Worm (Caenorhabditis elegans) whole organism, early embryonic: Measurements from ENCODE around the gene trx-1.

Source experiments
- B0310.2 ChIP-seq: sonication (generic microtip); optimal IDR thresholded peaks from 2 replicates; lab custom pipeline; 2016; ENCODE audit warnings: mild to moderate bottlenecking, missing genetic modification characterization, missing compliant biosample characterization
- F13C5.2 ChIP-seq: sonication (generic microtip); optimal IDR thresholded peaks from 2 replicates; lab custom pipeline; 2017; ENCODE audit warnings: mild to moderate bottlenecking, missing genetic modification characterization, inconsistent platforms, missing compliant biosample characterization
- aly-1 ChIP-seq: sonication (generic microtip); optimal IDR thresholded peaks from 2 replicates; lab custom pipeline; 2016; ENCODE audit warnings: missing genetic modification characterization, missing compliant biosample characterization
- ama-1 ChIP-seq: fragments of 150-350 bp; optimal IDR thresholded peaks from 2 replicates; lab custom pipeline; 2014
- ceh-13 ChIP-seq: fragments of 200-800 bp; sonication (Bioruptor generic); optimal IDR thresholded peaks from 2 replicates; lab custom pipeline; 2018; ENCODE audit warnings: mild to moderate bottlenecking, missing genetic modification characterization, missing compliant biosample characterization
- ceh-36 ChIP-seq: sonication (generic microtip); optimal IDR thresholded peaks from 2 replicates; lab custom pipeline; 2016; ENCODE audit warnings: missing genetic modification characterization, inconsistent platforms, missing compliant biosample characterization
- ets-7 ChIP-seq: sonication (generic microtip); optimal IDR thresholded peaks from 2 replicates; lab custom pipeline; 2016; ENCODE audit warnings: missing genotype, missing genetic modification characterization, missing compliant biosample characterization
- flt-1 ChIP-seq: fragments of 200-800 bp; sonication (Bioruptor generic); IDR thresholded peaks from 2 replicates; pipeline ENCODE4 v1.3.6; 2022; ENCODE audit warnings: missing genetic modification characterization, missing compliant biosample characterization
- hmbx-1 ChIP-seq: sonication (generic microtip); optimal IDR thresholded peaks from 2 replicates; lab custom pipeline; 2016; ENCODE audit warnings: mild to moderate bottlenecking, missing genetic modification characterization, missing compliant biosample characterization
- hmg-4 ChIP-seq: fragments of 200-800 bp; sonication (Bioruptor generic); optimal IDR thresholded peaks from 2 replicates; lab custom pipeline; 2018; ENCODE audit warnings: mild to moderate bottlenecking, missing genetic modification characterization, missing compliant biosample characterization
- hnd-1 ChIP-seq: sonication (generic microtip); optimal IDR thresholded peaks from 2 replicates; lab custom pipeline; 2016; ENCODE audit warnings: missing genetic modification characterization, missing compliant biosample characterization
- pes-1 ChIP-seq: fragments of 200-800 bp; sonication (Bioruptor generic); IDR thresholded peaks from 2 replicates; pipeline ENCODE4 v1.3.6; 2022; ENCODE audit warnings: missing genetic modification reagents, missing genetic modification characterization, missing compliant biosample characterization
- scrt-1 ChIP-seq: fragments of 200-800 bp; sonication (Bioruptor generic); IDR thresholded peaks from 2 replicates; pipeline ENCODE4 v1.3.6; 2022; ENCODE audit warnings: missing genetic modification characterization, missing compliant biosample characterization
- sea-1 ChIP-seq: fragments of 200-800 bp; sonication (Bioruptor generic); conservative IDR thresholded peaks from 2 replicates; pipeline ENCODE4 v1.3.6; 2022; ENCODE audit warnings: missing genetic modification characterization, missing compliant biosample characterization
- tbx-11 ChIP-seq: fragments of 200-800 bp; sonication (Bioruptor generic); IDR thresholded peaks from 2 replicates; pipeline ENCODE4 v1.3.6; 2022; ENCODE audit warnings: missing genetic modification characterization, missing compliant biosample characterization
- tbx-37 ChIP-seq: fragments of 200-800 bp; sonication (Bioruptor generic); conservative IDR thresholded peaks from 2 replicates; pipeline ENCODE4 v1.3.6; 2022; ENCODE audit warnings: missing genetic modification reagents, missing genetic modification characterization, missing compliant biosample characterization
- tra-4 ChIP-seq: sonication (generic microtip); optimal IDR thresholded peaks from 2 replicates; lab custom pipeline; 2017; ENCODE audit warnings: missing genetic modification characterization, missing compliant biosample characterization

The trx-1 gene

ce11 chrII:7724603-7725002, 28.8 kb downstream of the trx-1 start, which contains the start of gene cpna-2:
TSS of gene cpna-2 (plus strand) at chrII:7724903.
- no peak for TF ChIP-seq sea-1 (GFP tag; lab: Robert Waterston, UW)
- TF ChIP-seq tbx-11 (GFP tag; lab: Robert Waterston, UW) = no peak
- TF ChIP-seq hmbx-1 (tag; lab: Kevin White, UChicago) = no peak
- TF ChIP-seq aly-1 (tag; lab: Kevin White, UChicago) = no peak
- no peak for TF ChIP-seq B0310.2
- no peak for TF ChIP-seq ceh-36 (tag; lab: Kevin White, UChicago)
- TF ChIP-seq pes-1 = no peak
- no peak for TF ChIP-seq hnd-1
- no peak for TF ChIP-seq flt-1 (GFP tag; lab: Robert Waterston, UW)
- no peak for TF ChIP-seq ceh-13 (GFP tag; lab: Kevin White, UChicago)
- TF ChIP-seq hmg-4 = no peak
- TF ChIP-seq F13C5.2 (tag; lab: Kevin White, UChicago) = no peak
- TF ChIP-seq tbx-37 (GFP tag; lab: Robert Waterston, UW) = no peak

- TF ChIP-seq ceh-36 (tag; lab: Kevin White, UChicago) (no peak), sea-1 (GFP tag; lab: Robert Waterston, UW) (no peak), B0310.2 (no peak), pes-1 (no peak), flt-1 (GFP tag; lab: Robert Waterston, UW) (no peak), tra-4 (no peak), hnd-1 (no peak), tbx-37 (GFP tag; lab: Robert Waterston, UW) (no peak), hmg-4 (no peak), scrt-1 (GFP tag; lab: Robert Waterston, UW) (no peak), aly-1 (tag; lab: Kevin White, UChicago) (no peak), tbx-11 (GFP tag; lab: Robert Waterston, UW) (no peak), F13C5.2 (tag; lab: Kevin White, UChicago) (no peak), ets-7 (no peak), ama-1 (lab: Kevin White, UChicago) (no peak), ceh-13 (GFP tag; lab: Kevin White, UChicago) (no peak)
Observed at ce11 chrII:7722784-7723183, 30.6 kb downstream of the trx-1 start.

DNA sequence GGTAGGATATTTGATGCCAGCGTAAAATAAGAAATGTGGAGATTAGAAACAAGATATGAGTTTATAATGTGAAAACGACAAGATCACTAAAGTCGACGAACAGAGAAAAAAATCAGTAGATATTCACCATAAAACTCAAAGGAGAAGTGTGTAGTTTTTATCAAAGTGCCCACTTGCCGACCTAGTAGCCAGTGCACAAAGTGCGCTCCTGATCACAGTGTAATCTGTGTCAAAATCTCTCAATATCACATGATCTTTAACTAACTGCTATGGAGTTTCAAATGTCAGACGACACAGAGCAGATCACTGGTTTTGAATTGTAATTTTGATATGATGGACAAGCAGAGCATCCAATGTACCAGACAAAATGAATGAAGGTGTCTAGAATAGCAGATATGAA, 32.9 kb downstream of the trx-1 start:
- TF ChIP-seq ets-7 (no peak), hmbx-1 (tag; lab: Kevin White, UChicago) (no peak), tbx-11 (GFP tag; lab: Robert Waterston, UW) (no peak), ceh-13 (GFP tag; lab: Kevin White, UChicago) (no peak), hmg-4 (no peak), hnd-1 (no peak), sea-1 (GFP tag; lab: Robert Waterston, UW) (no peak), ceh-36 (tag; lab: Kevin White, UChicago) (no peak), tra-4 (no peak)

DNA sequence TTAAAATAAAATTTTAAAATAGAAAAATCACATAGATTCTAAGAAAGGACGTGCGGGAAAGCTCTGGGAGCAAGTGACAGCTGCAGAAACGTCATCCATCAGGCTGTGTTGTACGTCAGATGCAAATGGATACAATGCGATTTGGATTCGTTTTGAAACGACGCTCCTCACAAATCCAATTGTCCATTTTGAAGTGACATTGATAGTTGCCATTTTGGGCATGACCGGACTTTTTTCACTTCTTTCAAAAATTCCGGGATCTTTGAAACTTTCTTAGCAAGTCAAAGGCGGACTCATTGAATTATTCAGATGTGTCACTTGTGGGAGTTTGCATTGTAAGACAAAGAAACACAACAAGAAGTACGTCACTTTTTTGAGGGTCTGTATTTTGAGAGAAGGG, 34.4 kb downstream of the trx-1 start:
- TF ChIP-seq flt-1 (GFP tag; lab: Robert Waterston, UW) = no peak
- no peak for TF ChIP-seq tra-4
- no peak for TF ChIP-seq ceh-36 (tag; lab: Kevin White, UChicago)
- no peak for TF ChIP-seq ceh-13 (GFP tag; lab: Kevin White, UChicago)
- no peak for TF ChIP-seq B0310.2
- TF ChIP-seq sea-1 (GFP tag; lab: Robert Waterston, UW) = no peak
- TF ChIP-seq scrt-1 (GFP tag; lab: Robert Waterston, UW) = no peak

DNA sequence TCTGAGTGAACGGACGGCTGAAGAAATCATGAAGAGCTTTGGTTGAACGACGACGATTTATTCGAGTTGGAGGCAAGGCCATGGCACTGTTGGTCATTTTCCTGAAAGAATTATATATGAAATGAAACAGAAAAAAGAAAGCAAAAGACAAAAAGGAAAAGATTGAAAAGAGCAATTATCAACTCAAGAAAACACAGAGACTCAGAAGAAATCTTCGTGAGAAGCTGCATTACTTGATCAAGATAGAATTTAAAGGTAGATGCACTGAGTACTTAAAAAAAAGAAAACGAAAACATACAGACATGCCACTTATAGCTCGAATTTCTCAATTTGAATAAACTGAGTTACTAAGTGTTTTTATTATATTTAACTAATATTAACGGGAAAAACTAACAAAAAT, 34.9 kb downstream of the trx-1 start, which contains the start of gene cpna-5:
Gene cpna-5, minus strand, starts transcription at position 101 of the 400 bp plus-strand sequence.
- no peak for TF ChIP-seq tra-4
- no peak for TF ChIP-seq flt-1 (GFP tag; lab: Robert Waterston, UW)
- TF ChIP-seq hmbx-1 (tag; lab: Kevin White, UChicago) = no peak
- no peak for TF ChIP-seq scrt-1 (GFP tag; lab: Robert Waterston, UW)
- no peak for TF ChIP-seq F13C5.2 (tag; lab: Kevin White, UChicago)
- TF ChIP-seq tbx-37 (GFP tag; lab: Robert Waterston, UW) = no peak

ce11 chrII:7716112-7716511, 37.3 kb downstream of the trx-1 start:
- no peak for TF ChIP-seq tra-4
- no peak for TF ChIP-seq flt-1 (GFP tag; lab: Robert Waterston, UW)
- no peak for TF ChIP-seq ets-7
- TF ChIP-seq sea-1 (GFP tag; lab: Robert Waterston, UW) = no peak

DNA sequence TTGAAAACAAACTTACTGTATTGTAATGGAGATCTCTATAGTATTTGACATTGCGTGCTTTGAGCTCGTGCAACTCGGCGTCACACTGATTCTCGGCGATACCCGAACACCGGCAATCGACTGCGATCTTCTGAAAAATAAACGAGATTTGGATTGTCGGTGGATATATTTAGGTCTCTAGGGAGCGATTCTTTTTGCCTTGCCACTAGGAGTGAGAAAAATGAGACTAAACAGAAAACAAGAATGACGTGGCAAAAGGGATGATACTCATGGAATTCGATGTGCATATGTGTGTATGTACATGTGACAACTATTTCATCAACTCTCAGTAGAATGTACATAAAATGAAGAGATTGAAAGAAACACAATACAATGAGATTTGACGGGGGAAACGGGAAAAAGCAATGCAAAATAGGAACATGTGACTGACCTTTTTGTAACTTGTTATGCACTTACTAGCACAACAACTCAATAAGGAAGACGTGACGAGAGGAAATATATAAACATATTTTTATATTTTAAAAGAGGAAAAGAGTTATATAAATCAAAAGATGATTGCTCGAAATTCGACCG, 38.7 kb downstream of the trx-1 start:
- no peak for TF ChIP-seq aly-1 (tag; lab: Kevin White, UChicago)
- no peak for TF ChIP-seq B0310.2
- TF ChIP-seq hmg-4 = no peak
- no peak for TF ChIP-seq ets-7
- TF ChIP-seq sea-1 (GFP tag; lab: Robert Waterston, UW) = no peak
- TF ChIP-seq tra-4 = no peak
- TF ChIP-seq flt-1 (GFP tag; lab: Robert Waterston, UW) = no peak
- no peak for TF ChIP-seq F13C5.2 (tag; lab: Kevin White, UChicago)
- no peak for TF ChIP-seq ceh-36 (tag; lab: Kevin White, UChicago)
- no peak for TF ChIP-seq scrt-1 (GFP tag; lab: Robert Waterston, UW)
- no peak for TF ChIP-seq ama-1 (lab: Kevin White, UChicago)
- TF ChIP-seq tbx-37 (GFP tag; lab: Robert Waterston, UW) = no peak
- no peak for TF ChIP-seq hmbx-1 (tag; lab: Kevin White, UChicago)
- TF ChIP-seq pes-1 = no peak
- no peak for TF ChIP-seq ceh-13 (GFP tag; lab: Kevin White, UChicago)
- no peak for TF ChIP-seq tbx-11 (GFP tag; lab: Robert Waterston, UW)
- TF ChIP-seq hnd-1 = no peak

ce11 chrII:7709301-7709754, 44.1 kb downstream of the trx-1 start, which contains the start of gene sre-1:
TSS of gene sre-1 (plus strand) at chrII:7709704.
- TF ChIP-seq ets-7 (no peak), tra-4 (no peak), ama-1 (lab: Kevin White, UChicago) (no peak), hmg-4 (no peak)
